Fruit fly (Drosophila melanogaster): ENCODE measurements around the gene CG9168.

CG9168 gene

dm6 chr3L:1442309-1442708 is 31.5 kb downstream of the CG9168 start (continued):
- no peak for TF ChIP-seq CrebB (tag; optimal IDR thresholded peaks at IDR 0.05)
- no peak for TF ChIP-seq zen (tag; optimal IDR thresholded peaks at IDR 0.05)
- TF ChIP-seq Awh (GFP tag; IDR thresholded peaks at IDR 0.05) = peak; percentile 12; the same call in 1 of the 2 replicates
- peak; percentile 69 for TF ChIP-seq sens (GFP tag)
- no peak for TF ChIP-seq CG3065 (GFP tag; optimal IDR thresholded peaks at IDR 0.05)
- TF ChIP-seq CG15269 (tag; optimal IDR thresholded peaks at IDR 0.05) = no peak
- TF ChIP-seq unpg (GFP tag; optimal IDR thresholded peaks at IDR 0.05) = peak; percentile 14
- TF ChIP-seq otp (GFP tag; IDR thresholded peaks at IDR 0.05) = peak; percentile 36; the same call in 1 of the 3 replicates
- no peak for TF ChIP-seq CG7271 (tag; optimal IDR thresholded peaks at IDR 0.05)
- no peak for TF ChIP-seq ap (GFP tag; IDR thresholded peaks at IDR 0.05)
- TF ChIP-seq CG1792 (GFP tag; optimal IDR thresholded peaks at IDR 0.05) = no peak
- TF ChIP-seq sim (GFP tag; IDR thresholded peaks at IDR 0.05) = no peak
- no peak for TF ChIP-seq CG8290 (GFP tag; optimal IDR thresholded peaks at IDR 0.05)
- no peak for TF ChIP-seq CG8290 (tag; optimal IDR thresholded peaks at IDR 0.05)
- TF ChIP-seq pum (GFP tag; optimal IDR thresholded peaks at IDR 0.05) = no peak
- no peak for TF ChIP-seq Adf1 (GFP tag; IDR thresholded peaks at IDR 0.05)
- TF ChIP-seq Scr (GFP tag; IDR thresholded peaks at IDR 0.05; ENCODE audit: partially characterized antibody) = no peak
- TF ChIP-seq dmrt11E (tag; optimal IDR thresholded peaks at IDR 0.05) = peak; percentile 62
- TF ChIP-seq fu2 (GFP tag; optimal IDR thresholded peaks at IDR 0.05) = no peak
- TF ChIP-seq Mes4 (GFP tag; optimal IDR thresholded peaks at IDR 0.05) = no peak
- no peak for TF ChIP-seq CG4360 (GFP tag; IDR thresholded peaks at IDR 0.05)
- TF ChIP-seq slp2 (GFP tag; optimal IDR thresholded peaks at IDR 0.05) = no peak

dm6 chr3L:1442906-1443305 is 32.0 kb downstream of the CG9168 start:
- TF ChIP-seq CG2889 (GFP tag; IDR thresholded peaks at IDR 0.05) = peak; percentile 57; the same call in 2 of the 3 replicates
- TF ChIP-seq CG13624 (GFP tag; optimal IDR thresholded peaks at IDR 0.05) = no peak
- peak; percentile 82 for TF ChIP-seq CG18476 (GFP tag; optimal IDR thresholded peaks at IDR 0.05)
- TF ChIP-seq CG42726 (GFP tag; IDR thresholded peaks at IDR 0.05; ENCODE audit: partially characterized antibody) = no peak
- TF ChIP-seq CG43689 (GFP tag; IDR thresholded peaks at IDR 0.05) = no peak
- peak; percentile 5 for TF ChIP-seq Fer2 (tag; optimal IDR thresholded peaks at IDR 0.05)
- TF ChIP-seq CrebB (tag; optimal IDR thresholded peaks at IDR 0.05) = peak; percentile 61
- TF ChIP-seq scrt (GFP tag; optimal IDR thresholded peaks at IDR 0.05) = peak; percentile 14
- peak; percentile 76 for TF ChIP-seq CG7556 (GFP tag; optimal IDR thresholded peaks at IDR 0.05)
- peak; percentile 5 for TF ChIP-seq Dek (tag; optimal IDR thresholded peaks at IDR 0.05)
- no peak for TF ChIP-seq Dp (GFP tag; optimal IDR thresholded peaks at IDR 0.05)
- peak; percentile 54; the same call in 1 of the 2 replicates for TF ChIP-seq seq (GFP tag; IDR thresholded peaks at IDR 0.05)
- TF ChIP-seq HHEX (GFP tag; optimal IDR thresholded peaks at IDR 0.05) = peak; percentile 64
- peak; percentile 83 for TF ChIP-seq pnt (GFP tag; optimal IDR thresholded peaks at IDR 0.05)
- TF ChIP-seq Doc3 (GFP tag; IDR thresholded peaks at IDR 0.05; ENCODE audit: partially characterized antibody) = no peak
- peak; percentile 14; the same call in 1 of the 2 replicates for TF ChIP-seq Lim3 (GFP tag; IDR thresholded peaks at IDR 0.05)
- no peak for TF ChIP-seq CG14860 (GFP tag; IDR thresholded peaks at IDR 0.05; ENCODE audit: partially characterized antibody)
- no peak for TF ChIP-seq cad (GFP tag; optimal IDR thresholded peaks at IDR 0.05)
- no peak for TF ChIP-seq CG7963 (GFP tag; IDR thresholded peaks at IDR 0.05; ENCODE audit: partially characterized antibody)
- peak; percentile 64 to 81 for TF ChIP-seq dpn (GFP tag; optimal IDR thresholded peaks at IDR 0.05)
- TF ChIP-seq dimm (GFP tag; IDR thresholded peaks at IDR 0.05) = peak; percentile 78
- TF ChIP-seq al (GFP tag; IDR thresholded peaks at IDR 0.05) = no peak
- peak; percentile 80 for TF ChIP-seq tio (GFP tag; optimal IDR thresholded peaks at IDR 0.05)
- TF ChIP-seq Bgb (GFP tag; IDR thresholded peaks at IDR 0.05; ENCODE audit: partially characterized antibody) = 0 out of 2 replicates have a peak, but pooled peaks have one; percentile 7
- TF ChIP-seq gsb (GFP tag; IDR thresholded peaks at IDR 0.05) = peak; percentile 69
- TF ChIP-seq chif (GFP tag; optimal IDR thresholded peaks at IDR 0.05) = peak; percentile 92 to 95
- peak; percentile 90 for TF ChIP-seq sim (GFP tag; IDR thresholded peaks at IDR 0.05)
- no peak for TF ChIP-seq Trl (optimal IDR thresholded peaks at IDR 0.05)
- peak; percentile 85 for TF ChIP-seq Trl (GFP tag; optimal IDR thresholded peaks at IDR 0.05)
- TF ChIP-seq CG3995 (GFP tag; optimal IDR thresholded peaks at IDR 0.05) = no peak
- peak; percentile 79 for TF ChIP-seq CG1233 (GFP tag; optimal IDR thresholded peaks at IDR 0.05)
- no peak for TF ChIP-seq CG6854 (GFP tag; optimal IDR thresholded peaks at IDR 0.05)

All from whole organism, embryonic.